In the genomic region with DNA sequence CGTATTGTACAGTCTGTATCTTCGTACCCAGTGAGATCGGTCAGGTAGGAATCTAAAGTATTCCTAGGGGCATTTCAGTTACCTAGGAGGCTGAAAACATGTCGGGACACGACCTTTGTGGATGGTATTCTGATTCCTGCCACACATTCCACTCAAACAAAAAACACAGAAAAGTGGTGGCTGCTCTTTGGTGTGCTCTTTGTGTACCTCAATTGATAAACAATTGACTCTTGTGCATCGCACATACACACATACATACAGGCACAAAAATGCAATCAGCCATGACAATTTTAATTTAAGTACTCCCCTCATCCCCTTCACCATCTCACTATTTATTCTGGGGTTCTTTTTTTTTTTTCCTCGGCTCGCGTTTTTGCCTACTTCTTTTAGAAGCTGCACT, we compare ENCODE assay signal across 1 fruit fly cellular context.
TF ChIP-seq lines count a peak whose summit lies in the region.

No protein-coding gene starts in this region.

TF ChIP-seq in whole organism, embryonic, 481 proteins besides CTCF, POLR2A, EP300 and RAD21 (continued from another document):
- TF ChIP-seq eve (GFP tag; optimal IDR thresholded peaks at IDR 0.05; lab: Kevin White, UChicago): peak in 1 of 2 experiments; percentile 14
- no peak for TF ChIP-seq CG17361 (GFP tag; IDR thresholded peaks at IDR 0.05; lab: Robert Waterston, UW)
- no peak for TF ChIP-seq fd3F (GFP tag; optimal IDR thresholded peaks at IDR 0.05; lab: Kevin White, UChicago)
- no peak for TF ChIP-seq CG6272 (GFP tag; IDR thresholded peaks at IDR 0.05; lab: Robert Waterston, UW)
- TF ChIP-seq Xrp1 (GFP tag; IDR thresholded peaks at IDR 0.05; lab: Robert Waterston, UW): peak; percentile 30; the same call in 1 of the 2 replicates
- no peak for TF ChIP-seq CG4360 (GFP tag; IDR thresholded peaks at IDR 0.05; lab: Robert Waterston, UW)
- no peak for TF ChIP-seq Scr (GFP tag; IDR thresholded peaks at IDR 0.05; lab: Robert Waterston, UW; ENCODE audit: partially characterized antibody)
- no peak for TF ChIP-seq CG12071 (GFP tag; optimal IDR thresholded peaks at IDR 0.05; lab: Kevin White, UChicago)
- no peak for TF ChIP-seq CG10274 (GFP tag; optimal IDR thresholded peaks at IDR 0.05; lab: Kevin White, UChicago)
- TF ChIP-seq crc (GFP tag; optimal IDR thresholded peaks at IDR 0.05; lab: Kevin White, UChicago): no peak
- TF ChIP-seq ab (GFP tag; optimal IDR thresholded peaks at IDR 0.05; lab: Kevin White, UChicago): no peak
- peak; percentile 91 for TF ChIP-seq CG15479 (GFP tag; optimal IDR thresholded peaks at IDR 0.05; lab: Kevin White, UChicago)
- no peak for TF ChIP-seq CG9817 (tag; optimal IDR thresholded peaks at IDR 0.05; lab: Kevin White, UChicago)
- no peak for TF ChIP-seq Lpt (GFP tag; optimal IDR thresholded peaks at IDR 0.05; lab: Kevin White, UChicago)
- no peak for TF ChIP-seq Dfd (GFP tag; optimal IDR thresholded peaks at IDR 0.05; lab: Kevin White, UChicago)
- no peak for TF ChIP-seq Max (GFP tag; optimal IDR thresholded peaks at IDR 0.05; lab: Kevin White, UChicago)
